Fruit fly (Drosophila melanogaster) whole organism, prepupa: ENCODE results near the gene Snx21.

Source experiments
- CG10631 ChIP-seq: fragments of 200-800 bp; sonication (Bioruptor generic); optimal IDR thresholded peaks from 2 replicates; lab custom pipeline; 2016; ENCODE audit warnings: missing biosample characterization, missing genetic modification characterization
- CG10669 ChIP-seq: fragments of 200-800 bp; sonication (Bioruptor generic); optimal IDR thresholded peaks from 3 replicates; lab custom pipeline; 2018; ENCODE audit warnings: missing biosample characterization, mild to moderate bottlenecking, missing genetic modification characterization, moderate library complexity
- CG11294 ChIP-seq: fragments of 200-800 bp; sonication (Bioruptor generic); IDR thresholded peaks from 2 replicates; pipeline ENCODE4 v1.3.6; 2022; ENCODE audit warnings: missing biosample characterization, missing genetic modification characterization
- CG11762 ChIP-seq: fragments of 200-800 bp; sonication (Bioruptor generic); optimal IDR thresholded peaks from 3 replicates; lab custom pipeline; 2016; ENCODE audit warnings: missing biosample characterization, missing genetic modification characterization; ENCODE audit not compliant: insufficient read depth
- CG15336 ChIP-seq: fragments of 200-800 bp; sonication (Bioruptor generic); IDR thresholded peaks from 2 replicates; pipeline ENCODE4 v1.3.6; 2022; ENCODE audit warnings: missing biosample characterization, missing genetic modification characterization
- CG1621 ChIP-seq: fragments of 200-800 bp; sonication (Bioruptor generic); optimal IDR thresholded peaks from 3 replicates; lab custom pipeline; 2018; ENCODE audit warnings: missing biosample characterization, mild to moderate bottlenecking, missing genetic modification characterization
- CG16779 ChIP-seq: fragments of 200-800 bp; sonication (Bioruptor generic); optimal IDR thresholded peaks from 3 replicates; lab custom pipeline; 2017; ENCODE audit warnings: missing biosample characterization, mild to moderate bottlenecking, missing genetic modification characterization
- CG32006 ChIP-seq: fragments of 200-800 bp; sonication (Bioruptor generic); optimal IDR thresholded peaks from 3 replicates; lab custom pipeline; 2017; ENCODE audit warnings: missing biosample characterization, mild to moderate bottlenecking, missing genetic modification characterization
- CG34406 ChIP-seq: fragments of 200-800 bp; sonication (Bioruptor generic); optimal IDR thresholded peaks from 3 replicates; lab custom pipeline; 2016; ENCODE audit warnings: missing biosample characterization, missing genetic modification characterization
- CG4318 ChIP-seq: fragments of 200-800 bp; sonication (Bioruptor generic); optimal IDR thresholded peaks from 3 replicates; lab custom pipeline; 2017; ENCODE audit warnings: missing biosample characterization, mild to moderate bottlenecking, missing genetic modification characterization
- CG6163 ChIP-seq: fragments of 200-800 bp; sonication (Bioruptor generic); IDR thresholded peaks from 3 replicates; pipeline ENCODE4 v1.3.6; 2022; ENCODE audit warnings: missing biosample characterization, missing genetic modification characterization
- CG6276 ChIP-seq: fragments of 200-800 bp; sonication (Bioruptor generic); optimal IDR thresholded peaks from 2 replicates; lab custom pipeline; 2017; ENCODE audit warnings: missing biosample characterization, mild to moderate bottlenecking, missing genetic modification characterization
- CG6854 ChIP-seq: fragments of 200-800 bp; sonication (Bioruptor generic); optimal IDR thresholded peaks from 2 replicates; lab custom pipeline; 2017; ENCODE audit warnings: missing biosample characterization, mild to moderate bottlenecking, missing genetic modification characterization
- CG7368 ChIP-seq: fragments of 200-800 bp; sonication (Bioruptor generic); optimal IDR thresholded peaks from 3 replicates; lab custom pipeline; 2016; ENCODE audit warnings: missing biosample characterization, missing genetic modification characterization
- CG8119 ChIP-seq: fragments of 200-800 bp; sonication (Bioruptor generic); IDR thresholded peaks from 3 replicates; pipeline ENCODE4 v1.3.6; 2022; ENCODE audit warnings: missing biosample characterization, missing genetic modification characterization
- CG8319 ChIP-seq: fragments of 200-800 bp; sonication (Bioruptor generic); optimal IDR thresholded peaks from 3 replicates; lab custom pipeline; 2016; ENCODE audit warnings: missing biosample characterization, missing genetic modification characterization
- CG8632 ChIP-seq: fragments of 200-800 bp; sonication (Bioruptor generic); optimal IDR thresholded peaks from 3 replicates; lab custom pipeline; 2016; ENCODE audit warnings: missing biosample characterization, missing genetic modification characterization
- CG9139 ChIP-seq: fragments of 200-800 bp; sonication (Bioruptor generic); optimal IDR thresholded peaks from 3 replicates; lab custom pipeline; 2017; ENCODE audit warnings: missing biosample characterization, mild to moderate bottlenecking, missing genetic modification characterization
- Eip75B ChIP-seq: fragments of 200-800 bp; sonication (Bioruptor generic); optimal IDR thresholded peaks from 3 replicates; lab custom pipeline; 2016; ENCODE audit warnings: missing biosample characterization, missing genetic modification characterization
- Eip78C ChIP-seq: fragments of 200-800 bp; sonication (Bioruptor generic); peaks from one replicate; lab custom pipeline; 2016; ENCODE audit warnings: missing biosample characterization, missing genetic modification characterization
- Gug ChIP-seq: fragments of 200-800 bp; sonication (Bioruptor generic); IDR thresholded peaks from 2 replicates; pipeline ENCODE4 v1.3.6; 2022; ENCODE audit warnings: missing biosample characterization, missing genetic modification characterization
- Hr38 ChIP-seq: sonication (Bioruptor generic); optimal IDR thresholded peaks from 2 replicates; lab custom pipeline; 2016; ENCODE audit warnings: missing biosample characterization, missing genetic modification characterization
- Hr4 ChIP-seq: fragments of 200-800 bp; sonication (Bioruptor generic); optimal IDR thresholded peaks from 3 replicates; lab custom pipeline; 2016; ENCODE audit warnings: missing biosample characterization, missing genetic modification characterization
- Lpt ChIP-seq: fragments of 200-800 bp; sonication (Bioruptor generic); optimal IDR thresholded peaks from 3 replicates; lab custom pipeline; 2016; ENCODE audit warnings: missing biosample characterization, missing genetic modification characterization
- Sox102F ChIP-seq: fragments of 200-800 bp; sonication (Bioruptor generic); optimal IDR thresholded peaks from 2 replicates; lab custom pipeline; 2016; ENCODE audit warnings: missing biosample characterization, mild to moderate bottlenecking, missing genetic modification characterization
- Sox14 ChIP-seq: fragments of 200-800 bp; sonication (Bioruptor generic); optimal IDR thresholded peaks from 3 replicates; lab custom pipeline; 2016; ENCODE audit warnings: missing biosample characterization, missing genetic modification characterization
- achi ChIP-seq: fragments of 200-800 bp; sonication (Bioruptor generic); optimal IDR thresholded peaks from 3 replicates; lab custom pipeline; 2016; ENCODE audit warnings: missing biosample characterization, missing genetic modification characterization
- acj6 ChIP-seq: fragments of 200-800 bp; sonication (Bioruptor generic); optimal IDR thresholded peaks from 3 replicates; lab custom pipeline; 2016; ENCODE audit warnings: missing biosample characterization, missing genetic modification characterization
- dac ChIP-seq: fragments of 200-800 bp; sonication (Bioruptor generic); optimal IDR thresholded peaks from 2 replicates; lab custom pipeline; 2017; ENCODE audit warnings: missing biosample characterization, mild to moderate bottlenecking, missing genetic modification characterization
- dsx ChIP-seq: fragments of 200-800 bp; optimal IDR thresholded peaks from 3 replicates; lab custom pipeline; 2019; ENCODE audit warnings: missing biosample characterization, mild to moderate bottlenecking, missing genetic modification characterization, moderate library complexity; ENCODE audit not compliant: poor library complexity, severe bottlenecking
- eg ChIP-seq: fragments of 200-800 bp; sonication (Bioruptor generic); IDR thresholded peaks from 3 replicates; pipeline ENCODE4 v1.3.6; 2022; ENCODE audit warnings: missing biosample characterization, missing genetic modification characterization
- esn ChIP-seq: fragments of 200-800 bp; sonication (Bioruptor generic); optimal IDR thresholded peaks from 2 replicates; lab custom pipeline; 2016; ENCODE audit warnings: missing biosample characterization, mild to moderate bottlenecking, missing genetic modification characterization, moderate library complexity
- fd85E ChIP-seq: fragments of 200-800 bp; sonication (Bioruptor generic); optimal IDR thresholded peaks from 3 replicates; lab custom pipeline; 2016; ENCODE audit warnings: missing biosample characterization, missing genetic modification characterization
- fkh ChIP-seq: fragments of 200-800 bp; sonication (Bioruptor generic); optimal IDR thresholded peaks from 3 replicates; lab custom pipeline; 2017; ENCODE audit warnings: missing biosample characterization, mild to moderate bottlenecking, missing genetic modification characterization, moderate library complexity
- lz ChIP-seq: fragments of 200-800 bp; sonication (Bioruptor generic); optimal IDR thresholded peaks from 3 replicates; lab custom pipeline; 2016; ENCODE audit warnings: missing biosample characterization, missing genetic modification characterization
- net ChIP-seq: fragments of 200-800 bp; sonication (Bioruptor generic); optimal IDR thresholded peaks from 3 replicates; lab custom pipeline; 2016; ENCODE audit warnings: missing biosample characterization, missing genetic modification characterization
- ss ChIP-seq, 2 experiments: fragments of 200-800 bp; sonication (Bioruptor generic); optimal IDR thresholded peaks; 2 replicates in 1 of 2; 3 replicates in 1 of 2; lab custom pipeline; 2017 to 2018; ENCODE audit warnings: mild to moderate bottlenecking in 2 of 2, missing biosample characterization in 2 of 2, missing genetic modification characterization in 2 of 2, moderate library complexity in 1 of 2
- vri ChIP-seq: fragments of 200-800 bp; sonication (Bioruptor generic); optimal IDR thresholded peaks from 3 replicates; lab custom pipeline; 2016; ENCODE audit warnings: missing biosample characterization, mild to moderate bottlenecking, missing genetic modification characterization

Gene Snx21

DNA sequence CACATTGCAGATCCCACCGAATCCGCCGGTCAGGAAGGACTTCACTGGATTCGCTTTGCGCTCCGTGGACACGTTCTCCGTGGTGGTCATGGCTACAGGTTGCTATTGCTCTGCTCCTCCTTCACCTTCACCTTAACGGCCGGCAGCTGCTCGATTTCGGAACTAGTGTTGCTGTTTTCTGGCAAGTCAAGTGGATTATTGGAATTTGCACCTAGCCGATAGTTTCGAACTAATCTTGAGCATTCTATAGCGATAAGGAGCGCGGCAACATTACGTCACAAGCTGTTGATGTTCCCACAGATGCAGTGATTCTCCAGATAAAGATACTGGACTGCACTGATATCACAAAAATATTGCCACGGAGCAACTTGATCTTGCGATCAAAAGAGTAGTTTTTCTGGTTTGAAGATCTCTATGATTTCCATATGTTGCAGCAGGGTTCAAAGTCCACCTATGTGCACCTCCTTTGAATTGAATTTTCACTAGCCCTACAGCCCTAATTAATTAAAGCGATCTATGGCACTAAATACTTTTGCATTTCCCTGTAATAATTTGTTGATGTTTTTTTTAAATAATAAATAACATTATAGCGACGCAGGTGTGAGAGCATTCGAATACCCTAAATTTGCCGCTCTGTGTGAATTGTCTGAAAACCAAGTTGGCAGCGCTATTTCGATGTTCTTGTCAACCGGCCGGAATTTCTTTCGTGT lies 4.2 kb upstream of the Snx21 start, which contains the start of the genes colt and HINT1 (continued):
- TF ChIP-seq Eip75B (peak; percentile 39), CG34406 (GFP tag; lab: Kevin White, UChicago) (peak; percentile 41), achi (GFP tag; lab: Kevin White, UChicago) (peak; percentile 47), Hr4 (peak; percentile 71), Lpt (GFP tag; lab: Kevin White, UChicago) (peak; percentile 78), vri (GFP tag; lab: Kevin White, UChicago) (peak; percentile 45), dac (GFP tag; lab: Kevin White, UChicago) (peak; percentile 64), CG10631 (no peak), Sox14 (GFP tag; lab: Kevin White, UChicago) (peak; percentile 70), CG6276 (peak; percentile 96), Sox102F (GFP tag; lab: Kevin White, UChicago) (peak; percentile 40), CG8319 (GFP tag; lab: Kevin White, UChicago) (peak; percentile 0), ss (GFP tag; optimal IDR thresholded peaks at IDR 0.05; lab: Kevin White, UChicago) (peak; percentile 97 to 99), net (GFP tag; lab: Kevin White, UChicago) (peak; percentile 72), CG15336 (GFP tag; lab: Robert Waterston, UW) (peak; percentile 74), CG16779 (tag; lab: Kevin White, UChicago) (peak; percentile 92), CG32006 (GFP tag; lab: Kevin White, UChicago) (peak; percentile 64), CG10669 (peak; percentile 77), fd85E (GFP tag; lab: Kevin White, UChicago) (no peak), CG8632 (GFP tag; lab: Kevin White, UChicago) (no peak), CG8119 (peak; percentile 71; the same call in 2 of the 3 replicates), eg (peak; percentile 60; the same call in 1 of the 3 replicates), esn (GFP tag; lab: Kevin White, UChicago) (peak; percentile 3), lz (GFP tag; lab: Kevin White, UChicago) (no peak), CG1621 (tag; lab: Kevin White, UChicago) (peak; percentile 91), Gug (no peak)

DNA sequence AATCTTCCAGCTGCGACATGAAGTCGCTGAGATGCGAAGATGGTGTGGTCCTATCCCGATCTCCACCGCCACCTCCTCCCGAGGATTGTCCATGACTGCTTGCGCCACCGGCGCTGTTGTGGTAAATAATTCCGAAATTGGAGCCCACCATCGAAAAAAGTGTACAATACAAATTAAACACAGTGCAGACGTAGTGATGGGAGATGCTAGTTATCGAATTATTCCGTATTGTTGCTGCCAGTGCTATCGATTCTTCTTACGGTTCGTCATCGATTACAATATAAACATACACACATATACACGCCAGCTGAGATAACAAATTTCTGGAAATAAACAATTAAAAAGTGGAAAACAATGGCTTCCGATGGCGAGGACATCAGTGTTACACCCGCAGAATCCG lies 2.2 kb upstream of the Snx21 start, which contains the start of the genes Taf10b and Taf10:
Gene Taf10b (minus strand): TSS at position 219 of the 400 bp plus-strand sequence.
Gene Taf10 (plus strand): TSS at position 264 of the 400 bp plus-strand sequence.
- TF ChIP-seq CG11294, result no peak
- peak; percentile 72 for TF ChIP-seq dsx (GFP tag; lab: Kevin White, UChicago)
- TF ChIP-seq CG6163, result 0 out of 3 replicates have a peak, but pooled peaks have one; percentile 23
- TF ChIP-seq acj6 (GFP tag; lab: Kevin White, UChicago), result no peak
- no peak for TF ChIP-seq Hr38 (GFP tag; lab: Kevin White, UChicago)
- peak; percentile 88 for TF ChIP-seq fkh
- TF ChIP-seq eg, result no peak
- peak; percentile 39 for TF ChIP-seq CG6854 (GFP tag; lab: Kevin White, UChicago)
- no peak for TF ChIP-seq CG11762 (GFP tag; lab: Kevin White, UChicago)
- peak; percentile 99 for TF ChIP-seq CG1621 (tag; lab: Kevin White, UChicago)
- TF ChIP-seq Eip78C, result peak; percentile 31
- no peak for TF ChIP-seq CG6276
- no peak for TF ChIP-seq CG4318 (GFP tag; lab: Kevin White, UChicago)
- peak; percentile 37 for TF ChIP-seq Sox14 (GFP tag; lab: Kevin White, UChicago)
- TF ChIP-seq Hr4, result no peak
- peak; percentile 37 for TF ChIP-seq esn (GFP tag; lab: Kevin White, UChicago)

DNA sequence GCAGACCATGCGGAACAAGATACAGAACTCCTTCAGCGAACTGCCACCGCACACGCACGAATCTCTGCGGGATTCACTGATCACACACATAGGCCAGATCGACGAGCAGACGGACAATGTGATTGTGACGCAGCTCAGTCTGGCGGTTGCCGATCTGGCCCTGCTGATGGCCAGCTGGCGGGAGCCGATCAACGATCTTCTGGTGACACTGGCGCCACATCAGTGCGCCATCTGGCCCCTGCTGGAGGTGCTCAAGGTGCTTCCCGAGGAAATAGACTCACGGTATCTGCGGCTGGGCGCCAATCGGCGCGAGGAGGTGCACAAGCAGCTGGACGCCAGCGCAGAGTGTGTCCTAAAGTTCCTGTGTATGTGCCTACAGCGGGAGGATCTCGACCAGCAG lies 5.2 kb downstream of the Snx21 start:
- TF ChIP-seq CG9139 (GFP tag; lab: Kevin White, UChicago) (no peak), eg (0 out of 3 replicates have a peak, but pooled peaks have one; percentile 5), CG7368 (GFP tag; lab: Kevin White, UChicago) (no peak)
